Worm (Caenorhabditis elegans): ENCODE results near the gene F44A2.3.

The F44A2.3 gene

DNA sequence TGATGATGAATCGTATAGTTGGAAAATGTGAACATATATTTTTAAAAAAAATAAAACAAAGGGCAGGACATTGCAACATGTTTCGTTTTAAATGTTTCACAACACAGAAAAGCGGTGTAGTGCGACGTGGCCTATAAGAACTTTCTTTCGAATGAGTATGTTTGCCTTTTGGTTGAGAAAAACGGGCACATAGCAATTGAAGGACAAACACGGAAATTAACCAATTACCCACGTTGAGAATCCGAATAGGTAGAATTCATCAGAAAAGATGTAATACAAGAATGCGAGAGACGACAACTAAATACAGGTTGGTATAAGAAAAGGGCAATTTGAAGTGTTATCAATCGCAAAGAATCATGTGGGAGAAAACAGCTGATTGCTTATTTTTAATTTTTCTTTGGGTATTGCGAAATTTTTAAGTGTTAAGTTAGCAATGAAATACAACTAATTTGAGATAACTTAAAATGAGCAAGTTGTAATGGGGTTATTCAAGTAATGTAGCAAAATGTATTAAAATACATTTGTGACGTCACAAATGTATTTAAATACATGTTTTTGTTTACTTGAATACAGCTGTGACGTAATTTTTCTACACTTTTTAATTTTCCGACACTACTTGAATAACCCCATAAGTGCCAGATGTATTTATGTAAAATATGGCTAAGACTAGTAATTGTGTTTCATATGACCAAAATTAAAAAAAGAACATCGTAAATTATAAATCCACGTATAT is 28.3 kb downstream of the F44A2.3 start, which contains the start of gene acl-14:
TSS of gene acl-14 (minus strand) at position 316 of the 733 bp plus-strand sequence.
- no peak for TF ChIP-seq unc-62 (GFP tag; optimal IDR thresholded peaks at IDR 0.05)

- no peak for TF ChIP-seq unc-62 (GFP tag; optimal IDR thresholded peaks at IDR 0.05)
These were observed 29.0 kb downstream of the F44A2.3 start, which contains the start of gene ucp-4 for ce11 chrV:9334216-9334615. Gene ucp-4, plus strand, starts transcription at chrV:9334298.

ce11 chrV:9336462-9336861 is 31.2 kb downstream of the F44A2.3 start, which contains the start of gene coq-6:
Gene coq-6, plus strand, starts transcription at chrV:9336762.
- no peak for TF ChIP-seq unc-62 (GFP tag; optimal IDR thresholded peaks at IDR 0.05)

DNA sequence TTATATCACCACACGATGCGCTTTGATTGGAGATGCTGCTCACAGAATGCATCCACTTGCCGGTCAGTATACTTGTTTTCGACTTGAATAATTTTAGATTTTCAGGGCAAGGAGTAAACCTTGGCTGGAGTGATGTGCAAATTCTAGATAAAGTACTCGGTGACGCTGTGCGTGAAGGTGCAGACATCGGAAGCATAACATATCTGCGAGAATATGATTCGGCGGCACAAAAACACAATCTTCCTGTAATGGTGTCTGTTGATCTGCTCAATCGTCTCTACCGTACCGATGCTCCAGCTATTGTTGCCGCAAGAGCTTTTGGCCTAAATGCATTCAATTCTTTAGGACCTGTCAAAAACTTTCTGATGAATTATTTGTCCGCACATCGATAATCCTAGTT is 33.2 kb downstream of the F44A2.3 start:
- TF ChIP-seq unc-62 (GFP tag; optimal IDR thresholded peaks at IDR 0.05) = no peak

- TF ChIP-seq unc-62 (GFP tag; optimal IDR thresholded peaks at IDR 0.05) = no peak
These were observed 35.1 kb downstream of the F44A2.3 start for ce11 chrV:9340318-9340717.

ce11 chrV:9342965-9343628 is 37.9 kb downstream of the F44A2.3 start:
- no peak for TF ChIP-seq unc-62 (GFP tag; optimal IDR thresholded peaks at IDR 0.05)

DNA sequence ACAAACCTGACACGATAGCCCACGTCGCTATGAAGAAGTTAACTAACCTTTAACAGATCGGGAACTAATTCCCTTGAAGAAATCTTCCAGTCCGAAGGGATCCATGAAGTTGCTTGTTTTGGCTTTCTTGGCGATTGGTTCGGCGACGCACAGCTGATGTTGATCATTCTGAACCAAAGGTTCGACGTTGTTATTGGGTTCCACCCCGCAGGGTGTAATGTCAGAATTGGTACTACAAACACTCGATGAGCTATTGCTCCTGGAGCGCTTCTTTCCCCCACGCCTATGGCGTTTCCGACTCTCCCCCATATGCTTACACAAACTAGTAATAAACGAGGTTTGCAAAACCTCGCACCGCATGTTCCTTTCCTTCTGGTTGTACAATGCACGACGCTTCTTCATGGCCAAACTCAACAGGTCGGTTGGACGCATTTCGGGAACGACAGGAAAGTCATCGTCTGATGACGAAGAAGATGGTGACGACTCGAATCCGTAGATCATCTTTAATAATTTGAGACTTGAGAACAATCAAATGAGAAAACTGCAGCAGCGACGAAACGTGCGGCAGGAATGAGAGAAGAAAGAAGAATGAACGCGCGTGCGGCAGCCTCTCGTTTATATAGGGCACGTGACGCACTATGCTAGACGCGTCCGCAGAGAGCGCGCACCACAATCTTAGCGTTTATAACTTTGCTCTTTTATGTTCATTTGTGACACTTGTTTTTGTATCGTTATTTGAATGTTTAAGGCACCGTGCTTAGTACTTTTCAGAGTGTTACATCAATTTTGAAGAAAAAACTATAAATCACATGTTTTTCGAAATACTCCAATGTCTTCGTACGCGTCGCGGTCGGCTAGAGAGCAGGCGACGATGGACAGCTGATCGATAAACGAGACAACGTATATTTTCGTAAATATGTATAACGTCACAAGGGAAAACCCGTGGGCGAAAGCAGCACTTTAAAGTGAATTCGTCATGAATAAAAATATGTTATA is 38.7 kb downstream of the F44A2.3 start, which contains the start of gene tos-1:
TSS of gene tos-1 (minus strand) at position 575 of the 996 bp plus-strand sequence.
- no peak for TF ChIP-seq unc-62 (GFP tag; optimal IDR thresholded peaks at IDR 0.05)

ce11 chrV:9346804-9347203 is 41.6 kb downstream of the F44A2.3 start, which contains the start of the genes K07B1.7 and try-5:
Gene K07B1.7, minus strand, starts transcription at chrV:9346962.
Gene try-5, plus strand, starts transcription at chrV:9347044.
- TF ChIP-seq unc-62 (GFP tag; optimal IDR thresholded peaks at IDR 0.05) = no peak

DNA sequence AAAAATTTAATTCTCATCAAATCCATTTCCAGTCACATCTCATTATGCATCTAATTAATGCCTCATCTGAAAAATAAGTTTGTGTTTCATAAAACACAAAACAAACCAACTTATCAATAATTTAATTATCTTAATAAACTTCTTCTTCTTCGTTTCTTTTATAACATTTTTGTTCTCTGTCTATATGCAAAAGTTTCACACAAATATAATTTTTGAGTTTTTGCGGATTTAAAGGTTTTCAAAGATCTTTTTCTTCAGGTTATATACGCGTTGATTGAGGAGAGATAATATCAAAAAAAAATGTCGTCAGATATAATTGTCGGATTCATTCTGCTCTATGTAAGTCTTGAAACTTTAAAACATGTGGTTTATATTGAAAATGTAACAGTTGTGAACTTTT is 44.5 kb downstream of the F44A2.3 start, which contains the start of gene srx-47:
TSS of gene srx-47 (plus strand) at position 301 of the 400 bp plus-strand sequence.
- TF ChIP-seq unc-62 (GFP tag; optimal IDR thresholded peaks at IDR 0.05) = no peak

DNA sequence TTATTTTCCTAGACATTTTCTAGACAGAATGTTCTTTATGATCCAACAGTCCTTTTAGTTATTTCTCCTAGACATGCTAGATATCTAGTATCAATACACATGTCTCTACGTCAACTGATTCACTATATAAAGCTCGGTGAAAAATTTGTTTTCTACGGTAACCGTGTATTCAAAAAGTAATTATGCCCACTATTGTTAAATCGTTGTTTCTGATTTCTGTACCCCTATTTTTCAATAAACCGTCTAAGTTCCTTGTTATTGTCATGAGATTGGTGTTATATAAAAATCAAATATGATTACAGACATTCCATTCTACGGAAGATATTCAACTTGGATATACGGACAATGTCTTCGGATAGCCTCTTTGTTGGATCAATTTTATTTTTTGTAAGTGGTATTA is 47.7 kb downstream of the F44A2.3 start, which contains the start of gene srx-46:
TSS of gene srx-46 (plus strand) at position 301 of the 400 bp plus-strand sequence.
- no peak for TF ChIP-seq unc-62 (GFP tag; optimal IDR thresholded peaks at IDR 0.05)

DNA sequence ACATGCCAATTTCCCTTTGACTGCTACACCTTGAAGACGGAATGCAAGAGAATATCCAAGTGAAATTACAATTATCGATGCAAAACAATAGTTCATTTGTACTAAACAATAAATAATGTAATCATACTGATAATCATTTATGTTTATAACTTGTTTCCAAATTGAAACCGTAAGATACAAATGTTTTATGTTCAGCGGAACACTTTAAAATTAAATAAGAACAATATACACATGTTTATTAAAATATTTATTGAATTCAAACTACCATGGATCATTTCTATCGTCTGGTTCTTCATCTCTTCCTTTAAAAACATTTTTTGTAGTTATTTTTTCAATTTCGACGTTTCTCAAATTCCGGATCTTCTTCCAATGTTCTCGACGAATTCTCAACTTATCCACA is 50.2 kb downstream of the F44A2.3 start, which contains the start of gene ttr-40:
TSS of gene ttr-40 (minus strand) at position 101 of the 400 bp plus-strand sequence.
- no peak for TF ChIP-seq unc-62 (GFP tag; optimal IDR thresholded peaks at IDR 0.05)

DNA sequence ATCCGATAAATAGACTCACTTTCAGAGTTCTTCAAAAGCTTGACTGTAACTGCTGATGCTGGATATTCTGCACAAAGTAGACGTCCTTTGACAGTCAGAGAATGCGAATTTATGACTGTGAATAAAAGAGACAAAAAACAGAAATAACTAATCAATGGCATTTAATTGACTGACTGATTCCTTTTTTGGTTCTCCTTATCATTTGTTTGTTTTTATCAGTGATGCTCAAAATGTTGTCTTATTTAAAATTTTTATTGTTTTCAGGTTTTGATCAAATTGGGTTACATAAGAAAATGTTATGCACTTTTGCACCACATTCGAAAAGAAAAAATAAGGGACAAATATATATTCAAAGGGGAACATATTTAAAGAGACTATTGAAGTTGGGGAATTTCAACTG is 51.1 kb downstream of the F44A2.3 start, which contains the start of gene ttr-49:
TSS of gene ttr-49 (minus strand) at position 171 of the 400 bp plus-strand sequence.
- no peak for TF ChIP-seq unc-62 (GFP tag; optimal IDR thresholded peaks at IDR 0.05)

DNA sequence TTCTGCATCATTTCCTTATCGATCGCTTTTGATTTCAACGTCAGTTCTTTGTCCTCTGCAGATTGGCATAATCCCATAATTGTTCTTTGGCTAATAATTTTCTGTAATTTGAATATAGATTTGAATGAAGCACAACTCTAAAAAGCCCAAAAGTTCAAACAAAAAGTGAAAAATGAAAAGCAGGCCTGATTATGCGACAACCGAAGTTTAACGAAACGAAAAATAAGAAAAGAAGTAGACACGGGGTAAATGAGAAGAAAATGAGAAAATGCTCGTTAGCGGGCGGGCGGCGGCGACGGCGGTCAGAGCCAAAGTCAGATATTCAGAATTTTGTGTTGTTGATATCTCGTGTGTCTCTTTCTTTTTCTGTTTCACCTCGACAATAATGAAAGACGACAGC is 54.5 kb downstream of the F44A2.3 start, which contains the start of gene gpa-3:
TSS of gene gpa-3 (minus strand) at position 101 of the 400 bp plus-strand sequence.
- TF ChIP-seq unc-62 (GFP tag; optimal IDR thresholded peaks at IDR 0.05) = no peak

Measured in whole organism, dauer.